Worm (Caenorhabditis elegans) whole organism, L4 larva: Measurements from ENCODE around the gene R166.3.

Source experiments
- R02D3.7 ChIP-seq: fragments of 150-350 bp; sonication (generic microtip); optimal IDR thresholded peaks from 3 replicates; lab custom pipeline; 2014; ENCODE audit warnings: missing biosample characterization, missing genetic modification characterization
- T20F7.1 ChIP-seq: fragments of 200-800 bp; sonication (Bioruptor generic); optimal IDR thresholded peaks from 2 replicates; lab custom pipeline; 2018; ENCODE audit warnings: mild to moderate bottlenecking, missing genetic modification characterization, missing compliant biosample characterization
- T26A8.4 ChIP-seq: fragments of 200-800 bp; sonication (Bioruptor generic); IDR thresholded peaks from 2 replicates; pipeline ENCODE4 v1.3.6; 2022; ENCODE audit warnings: missing genetic modification characterization, missing compliant biosample characterization
- Y48G9A.11 ChIP-seq: fragments of 200-800 bp; sonication (Bioruptor generic); IDR thresholded peaks from 2 replicates; pipeline ENCODE4 v1.3.6; 2022; ENCODE audit warnings: missing genetic modification reagents, missing genetic modification characterization, missing compliant biosample characterization
- Y5F2A.4 ChIP-seq: fragments of 200-800 bp; sonication (Bioruptor generic); optimal IDR thresholded peaks from 2 replicates; lab custom pipeline; 2018; ENCODE audit warnings: mild to moderate bottlenecking, missing genetic modification characterization, missing compliant biosample characterization
- Y75B8A.6 ChIP-seq: fragments of 200-800 bp; sonication (Bioruptor generic); IDR thresholded peaks from 2 replicates; pipeline ENCODE4 v1.3.6; 2022; ENCODE audit warnings: missing genetic modification reagents, missing genetic modification characterization, missing compliant biosample characterization
- aly-2 ChIP-seq: sonication (generic microtip); optimal IDR thresholded peaks from 2 replicates; lab custom pipeline; 2018; ENCODE audit warnings: missing biosample characterization, missing genetic modification characterization
- ama-1 ChIP-seq: fragments of 150-350 bp; optimal IDR thresholded peaks from 2 replicates; lab custom pipeline; 2014; ENCODE audit warnings: inconsistent platforms, mixed read lengths
- arid-1 ChIP-seq: fragments of 200-800 bp; sonication (Bioruptor generic); conservative IDR thresholded peaks from 2 replicates; pipeline ENCODE4 v1.3.6; 2022; ENCODE audit warnings: missing genetic modification reagents, missing genetic modification characterization, missing compliant biosample characterization
- attf-4 ChIP-seq: sonication (generic microtip); optimal IDR thresholded peaks from 3 replicates; lab custom pipeline; 2017; ENCODE audit warnings: missing biosample characterization, missing genetic modification characterization
- ceh-20 ChIP-seq: fragments of 200-800 bp; sonication (Bioruptor generic); IDR thresholded peaks from 2 replicates; pipeline ENCODE4 v1.3.6; 2022; ENCODE audit warnings: missing genetic modification reagents, missing genetic modification characterization, missing compliant biosample characterization
- ceh-28 ChIP-seq: fragments of 150-350 bp; optimal IDR thresholded peaks from 2 replicates; lab custom pipeline; 2014; ENCODE audit warnings: missing biosample characterization, missing genetic modification reagents, missing genetic modification characterization
- ceh-32 ChIP-seq: sonication (generic microtip); optimal IDR thresholded peaks from 2 replicates; lab custom pipeline; 2016; ENCODE audit warnings: mild to moderate bottlenecking, missing genetic modification characterization, missing compliant biosample characterization; ENCODE audit not compliant: poor library complexity
- cey-2 ChIP-seq: sonication (generic microtip); optimal IDR thresholded peaks from 3 replicates; lab custom pipeline; 2017; ENCODE audit warnings: missing genetic modification characterization, mild to moderate bottlenecking, missing compliant biosample characterization, antibody characterized with exemption, borderline replicate concordance; ENCODE audit not compliant: insufficient read depth
- ctbp-1 ChIP-seq: fragments of 200-800 bp; sonication (Bioruptor generic); IDR thresholded peaks from 2 replicates; pipeline ENCODE4 v1.3.6; 2022; ENCODE audit warnings: missing genetic modification reagents, missing genetic modification characterization, missing compliant biosample characterization
- daf-12 ChIP-seq: fragments of 150-350 bp; optimal IDR thresholded peaks from 2 replicates; lab custom pipeline; 2014; ENCODE audit warnings: missing biosample characterization, missing genetic modification reagents, missing genetic modification characterization
- daf-16 ChIP-seq, 3 experiments: sonication (generic microtip); optimal IDR thresholded peaks; 2 replicates each; lab custom pipeline; 2016 to 2017; ENCODE audit warnings: missing genetic modification characterization in 3 of 3, missing genetic modification reagents in 3 of 3, mild to moderate bottlenecking in 2 of 3, missing compliant biosample characterization in 2 of 3, missing biosample characterization in 1 of 3, moderate library complexity in 1 of 3
- dmd-6 ChIP-seq: fragments of 200-800 bp; sonication (Bioruptor generic); IDR thresholded peaks from 2 replicates; pipeline ENCODE4 v1.3.6; 2022; ENCODE audit warnings: missing genetic modification reagents, missing genetic modification characterization, missing compliant biosample characterization
- dmd-8 ChIP-seq: fragments of 200-800 bp; sonication (Bioruptor generic); IDR thresholded peaks from 2 replicates; pipeline ENCODE4 v1.3.6; 2022; ENCODE audit warnings: missing genetic modification characterization, missing compliant biosample characterization
- dmd-9 ChIP-seq: fragments of 200-800 bp; sonication (Bioruptor generic); IDR thresholded peaks from 2 replicates; pipeline ENCODE4 v1.3.6; 2022; ENCODE audit warnings: missing genetic modification reagents, missing genetic modification characterization, missing compliant biosample characterization
- dve-1 ChIP-seq: sonication (generic microtip); optimal IDR thresholded peaks from 2 replicates; lab custom pipeline; 2017; ENCODE audit warnings: antibody characterized with exemption, mild to moderate bottlenecking, missing genetic modification characterization, missing compliant biosample characterization; ENCODE audit not compliant: insufficient read depth
- gei-8 ChIP-seq: fragments of 200-800 bp; sonication (Bioruptor generic); optimal IDR thresholded peaks from 2 replicates; lab custom pipeline; 2018; ENCODE audit warnings: mild to moderate bottlenecking, missing genetic modification characterization, missing compliant biosample characterization
- hif-1 ChIP-seq, 2 experiments: sonication (generic microtip); optimal IDR thresholded peaks; 2 replicates each; lab custom pipeline; 2016 to 2017; ENCODE audit warnings: missing compliant biosample characterization in 2 of 2, missing genetic modification characterization in 2 of 2, missing genetic modification reagents in 2 of 2, missing genotype in 2 of 2, mild to moderate bottlenecking in 1 of 2
- hlh-11 ChIP-seq: fragments of 200-800 bp; sonication (Bioruptor generic); optimal IDR thresholded peaks from 2 replicates; lab custom pipeline; 2018; ENCODE audit warnings: mild to moderate bottlenecking, missing genetic modification characterization, missing compliant biosample characterization
- hmg-1.1 ChIP-seq: fragments of 200-800 bp; sonication (Bioruptor generic); IDR thresholded peaks from 2 replicates; pipeline ENCODE4 v1.3.6; 2022; ENCODE audit warnings: missing genetic modification reagents, missing genetic modification characterization, missing compliant biosample characterization
- jun-1 ChIP-seq: fragments of 150-350 bp; optimal IDR thresholded peaks from 2 replicates; lab custom pipeline; 2014; ENCODE audit warnings: missing biosample characterization, missing genetic modification reagents, missing genetic modification characterization
- lin-1 ChIP-seq: fragments of 200-800 bp; sonication (Bioruptor generic); IDR thresholded peaks from 2 replicates; pipeline ENCODE4 v1.3.6; 2022; ENCODE audit warnings: missing genetic modification reagents, missing genetic modification characterization, missing compliant biosample characterization
- lin-15B ChIP-seq: fragments of 150-350 bp; sonication (generic microtip); optimal IDR thresholded peaks from 3 replicates; lab custom pipeline; 2014; ENCODE audit warnings: missing biosample characterization, missing genetic modification characterization
- lin-38 ChIP-seq: fragments of 200-800 bp; sonication (Bioruptor generic); IDR thresholded peaks from 2 replicates; pipeline ENCODE4 v1.3.6; 2022; ENCODE audit warnings: missing genetic modification reagents, missing genetic modification characterization, missing compliant biosample characterization
- madf-9 ChIP-seq: fragments of 200-800 bp; sonication (Bioruptor generic); conservative IDR thresholded peaks from 2 replicates; pipeline ENCODE4 v1.3.6; 2022; ENCODE audit warnings: missing genetic modification reagents, missing genetic modification characterization, missing compliant biosample characterization
- mdt-29 ChIP-seq: fragments of 200-800 bp; sonication (Bioruptor generic); IDR thresholded peaks from 2 replicates; pipeline ENCODE4 v1.3.6; 2022; ENCODE audit warnings: missing genetic modification reagents, missing genetic modification characterization, missing compliant biosample characterization
- mxl-3 ChIP-seq: fragments of 200-800 bp; sonication (Bioruptor generic); optimal IDR thresholded peaks from 2 replicates; lab custom pipeline; 2018; ENCODE audit warnings: mild to moderate bottlenecking, missing genetic modification characterization, missing compliant biosample characterization
- nhr-102 ChIP-seq: sonication (generic microtip); optimal IDR thresholded peaks from 2 replicates; lab custom pipeline; 2016; ENCODE audit warnings: mild to moderate bottlenecking, missing genetic modification characterization, moderate library complexity, missing compliant biosample characterization
- nhr-237 ChIP-seq: sonication (generic microtip); optimal IDR thresholded peaks from 2 replicates; lab custom pipeline; 2017; ENCODE audit warnings: missing biosample characterization, missing genetic modification characterization
- nhr-28 ChIP-seq: fragments of 150-350 bp; optimal IDR thresholded peaks from 2 replicates; lab custom pipeline; 2014; ENCODE audit warnings: missing biosample characterization, missing genetic modification characterization
- pha-4 ChIP-seq, 2 experiments: fragments of 150-350 bp in 1 of 2; fragments of 200-800 bp in 1 of 2; sonication (Bioruptor generic) in 1 of 2; IDR thresholded peaks in 1 of 2; optimal IDR thresholded peaks in 1 of 2; 2 replicates each; pipeline versions ENCODE4 v1.3.6 to Lab custom; 2014 to 2022; ENCODE audit warnings: missing genetic modification characterization in 2 of 2, missing genetic modification reagents in 2 of 2, missing biosample characterization in 1 of 2, missing compliant biosample characterization in 1 of 2
- pqm-1 ChIP-seq: sonication (generic microtip); optimal IDR thresholded peaks from 2 replicates; lab custom pipeline; 2017; ENCODE audit warnings: missing biosample characterization, missing genetic modification characterization
- rbr-2 ChIP-seq: sonication (generic microtip); optimal IDR thresholded peaks from 2 replicates; lab custom pipeline; 2016; ENCODE audit warnings: missing genotype, missing genetic modification characterization, missing compliant biosample characterization
- saeg-2 ChIP-seq: fragments of 200-800 bp; sonication (Bioruptor generic); IDR thresholded peaks from 2 replicates; pipeline ENCODE4 v1.3.6; 2022; ENCODE audit warnings: missing genetic modification reagents, missing genetic modification characterization, missing compliant biosample characterization
- skn-1 ChIP-seq: fragments of 150-350 bp; optimal IDR thresholded peaks from 2 replicates; lab custom pipeline; 2014; ENCODE audit warnings: missing biosample characterization, missing genetic modification characterization
- spr-3 ChIP-seq: fragments of 200-800 bp; sonication (Bioruptor generic); optimal IDR thresholded peaks from 2 replicates; lab custom pipeline; 2018; ENCODE audit warnings: mild to moderate bottlenecking, missing genetic modification characterization, missing compliant biosample characterization
- tag-97 ChIP-seq: fragments of 200-800 bp; sonication (Bioruptor generic); IDR thresholded peaks from 2 replicates; pipeline ENCODE4 v1.3.6; 2022; ENCODE audit warnings: missing genetic modification characterization, missing compliant biosample characterization
- tra-1 ChIP-seq: fragments of 200-800 bp; sonication (Bioruptor generic); IDR thresholded peaks from 2 replicates; pipeline ENCODE4 v1.3.6; 2022; ENCODE audit warnings: missing genetic modification reagents, missing genetic modification characterization, missing compliant biosample characterization
- vab-7 ChIP-seq: fragments of 200-800 bp; sonication (Bioruptor generic); IDR thresholded peaks from 2 replicates; pipeline ENCODE4 v1.3.6; 2022; ENCODE audit warnings: missing genetic modification reagents, missing genetic modification characterization, missing compliant biosample characterization
- zfp-3 ChIP-seq: fragments of 200-800 bp; sonication (Bioruptor generic); conservative IDR thresholded peaks from 2 replicates; pipeline ENCODE4 v1.3.6; 2022; ENCODE audit warnings: missing genetic modification reagents, missing genetic modification characterization, missing compliant biosample characterization
- zip-11 ChIP-seq: fragments of 200-800 bp; sonication (Bioruptor generic); IDR thresholded peaks from 2 replicates; pipeline ENCODE4 v1.3.6; 2022; ENCODE audit warnings: missing genetic modification characterization, missing compliant biosample characterization

R166.3 gene

DNA sequence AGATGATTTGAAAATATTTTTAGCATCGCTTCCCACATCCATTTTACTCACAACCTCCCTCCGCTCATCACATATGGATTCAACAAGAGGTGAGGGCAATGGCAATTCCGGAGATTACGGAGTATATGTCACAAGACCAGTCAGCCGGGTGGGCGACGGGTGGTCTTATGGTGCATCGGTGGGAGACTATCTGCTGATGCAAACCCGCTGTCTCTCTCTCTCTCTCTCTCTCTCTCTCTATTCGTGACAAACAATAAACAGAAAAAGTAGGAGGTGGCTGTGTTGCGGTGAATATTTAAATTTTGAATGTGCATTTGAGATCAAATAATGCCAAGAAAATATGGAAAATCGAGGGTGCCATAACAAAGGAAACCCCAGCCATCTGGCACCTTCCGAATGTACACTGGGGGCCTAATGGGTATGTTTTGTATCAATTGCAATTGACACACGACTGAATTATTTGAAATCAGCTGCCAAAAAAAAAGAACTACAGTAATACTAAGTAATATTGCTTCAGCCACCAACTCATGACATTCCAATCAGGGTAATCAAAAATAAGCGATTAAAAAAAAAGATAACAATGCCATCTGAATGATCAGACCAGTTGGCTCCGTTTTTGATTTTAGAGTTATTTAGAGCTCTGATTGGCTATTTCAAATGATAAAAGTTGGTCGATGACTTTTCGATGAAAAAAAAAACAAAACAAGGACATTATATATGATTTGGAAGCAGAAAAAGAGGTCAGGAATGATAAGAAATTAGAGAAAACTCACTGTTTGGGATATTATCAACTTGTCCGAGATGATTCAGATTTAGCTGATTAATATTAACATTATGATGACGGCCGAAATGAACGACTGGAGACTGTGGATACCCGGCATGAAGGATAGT, 8.9 kb upstream of the R166.3 start (continued):
- TF ChIP-seq Y5F2A.4 (GFP tag; lab: Kevin White, UChicago) (no peak), ceh-32 (tag; lab: Kevin White, UChicago) (no peak), dve-1 (tag; lab: Kevin White, UChicago) (peak; percentile 30), Y48G9A.11 (no peak), T26A8.4 (no peak), daf-16 (GFP tag; optimal IDR thresholded peaks at IDR 0.05; lab: Kevin White, UChicago) (no peak), daf-16 (tag; optimal IDR thresholded peaks at IDR 0.05; lab: Kevin White, UChicago) (peak; percentile 14), nhr-28 (tag; lab: Kevin White, UChicago) (peak; percentile 50), vab-7 (peak; percentile 53; the same call in 1 of the 2 replicates), skn-1 (no peak), pqm-1 (tag; lab: Kevin White, UChicago) (no peak), nhr-237 (no peak), ceh-28 (no peak), nhr-102 (tag; lab: Kevin White, UChicago) (no peak), saeg-2 (GFP tag; lab: Robert Waterston, UW) (no peak), attf-4 (no peak), zfp-3 (GFP tag; lab: Robert Waterston, UW) (0 out of 2 replicates have a peak, but pooled peaks have one; percentile 22), jun-1 (no peak), spr-3 (no peak), cey-2 (tag; lab: Kevin White, UChicago) (no peak)

DNA sequence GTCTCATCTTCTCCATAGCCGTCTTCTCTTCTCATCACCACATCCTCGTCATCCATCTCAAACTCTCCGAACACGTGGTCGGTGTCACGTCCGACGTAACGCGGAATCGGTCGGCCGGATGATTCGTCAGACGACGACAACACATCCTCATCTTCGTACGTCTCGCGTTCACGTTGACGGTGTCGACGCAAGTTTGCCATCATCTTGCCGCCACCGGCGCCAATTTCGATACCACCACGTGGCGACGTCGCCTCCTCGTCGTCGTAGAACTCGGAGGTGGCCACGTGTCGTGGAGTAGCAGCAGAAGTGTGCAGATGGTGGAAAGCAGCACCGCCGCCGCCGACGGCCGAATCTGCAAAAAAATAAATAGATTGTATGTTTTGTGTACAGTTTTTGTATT, 8.2 kb upstream of the R166.3 start:
- TF ChIP-seq gei-8 (peak; percentile 3), lin-1 (GFP tag; lab: Robert Waterston, UW) (0 out of 2 replicates have a peak, but pooled peaks have one; percentile 7), mxl-3 (GFP tag; lab: Kevin White, UChicago) (peak; percentile 77), Y48G9A.11 (peak; percentile 45), T20F7.1 (GFP tag; lab: Kevin White, UChicago) (no peak), madf-9 (GFP tag; lab: Robert Waterston, UW) (peak; percentile 26; the same call in 1 of the 2 replicates), mdt-29 (GFP tag; lab: Robert Waterston, UW) (peak; percentile 59; the same call in 1 of the 2 replicates), T26A8.4 (peak; percentile 50), zfp-3 (GFP tag; lab: Robert Waterston, UW) (peak; percentile 69), hmg-1.1 (GFP tag; lab: Robert Waterston, UW) (peak; percentile 42), ctbp-1 (GFP tag; lab: Robert Waterston, UW) (peak; percentile 54), Y75B8A.6 (GFP tag; lab: Robert Waterston, UW) (peak; percentile 35; the same call in 1 of the 2 replicates), tag-97 (GFP tag; lab: Robert Waterston, UW) (no peak), lin-38 (GFP tag; lab: Robert Waterston, UW) (no peak), daf-12 (no peak), aly-2 (no peak), lin-15B (tag; lab: Kevin White, UChicago) (no peak), R02D3.7 (tag; lab: Kevin White, UChicago) (no peak), rbr-2 (peak; percentile 34), tra-1 (GFP tag; lab: Robert Waterston, UW) (peak; percentile 39; the same call in 1 of the 2 replicates), zip-11 (no peak), ceh-20 (GFP tag; lab: Robert Waterston, UW) (0 out of 2 replicates have a peak, but pooled peaks have one; percentile 23), ama-1 (no peak), saeg-2 (GFP tag; lab: Robert Waterston, UW) (0 out of 2 replicates have a peak, but pooled peaks have one; percentile 56), pha-4 (GFP tag; IDR thresholded peaks at IDR 0.05; lab: Robert Waterston, UW) (peak; percentile 68), pha-4 (tag; optimal IDR thresholded peaks at IDR 0.05; lab: Kevin White, UChicago) (no peak), arid-1 (peak; percentile 37; the same call in 1 of the 2 replicates), dmd-6 (GFP tag; lab: Robert Waterston, UW) (peak; percentile 31; the same call in 1 of the 2 replicates), dmd-8 (GFP tag; lab: Robert Waterston, UW) (peak; percentile 81), hif-1 (tag; optimal IDR thresholded peaks at IDR 0.05; lab: Kevin White, UChicago) (peak in 1 of 2 experiments; percentile 55), hlh-11 (tag; lab: Kevin White, UChicago) (no peak), dmd-9 (GFP tag; lab: Robert Waterston, UW) (0 out of 2 replicates have a peak, but pooled peaks have one; percentile 47)
